Worm (Caenorhabditis elegans): ENCODE results near the gene mdt-27.

DNA sequence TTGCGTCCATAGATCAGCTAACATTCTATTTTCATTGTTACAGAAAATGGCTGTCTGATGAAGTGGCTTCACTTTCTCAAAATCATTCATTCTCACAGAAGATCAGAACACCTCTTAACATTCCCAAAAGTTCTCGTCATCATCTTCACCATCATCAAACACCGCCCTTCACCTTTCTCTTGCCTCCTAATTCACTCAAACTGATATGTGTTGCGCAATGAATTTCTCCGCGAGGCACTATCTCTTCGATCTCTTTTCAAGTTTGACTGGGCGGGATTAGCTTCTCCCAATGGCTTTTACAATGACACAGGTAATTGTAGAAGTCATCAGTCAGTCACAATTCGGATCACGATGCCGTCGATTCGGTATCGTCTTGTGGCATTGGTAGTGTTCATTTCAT, 8.1 kb upstream of the mdt-27 start, which contains the start of gene grd-6:
- TF ChIP-seq ztf-11 (tag; optimal IDR thresholded peaks at IDR 0.05) (no peak), snpc-4 (tag; optimal IDR thresholded peaks at IDR 0.05) (no peak), mdl-1 (tag; optimal IDR thresholded peaks at IDR 0.05) (no peak), nhr-77 (tag; optimal IDR thresholded peaks at IDR 0.05) (no peak), T26A8.4 (GFP tag; IDR thresholded peaks at IDR 0.05) (no peak)

All from whole organism, L4 larva.